Fruit fly (Drosophila melanogaster) whole organism, prepupa: ENCODE measurements around the gene Mur18B.

Source experiments
- Blimp-1 ChIP-seq: fragments of 200-800 bp; sonication (Bioruptor generic); optimal IDR thresholded peaks from 3 replicates; lab custom pipeline; 2017; ENCODE audit warnings: missing biosample characterization, missing genetic modification characterization, mild to moderate bottlenecking, moderate library complexity, missing genetic modification reagents
- CG31627 ChIP-seq: fragments of 200-800 bp; sonication (Bioruptor generic); optimal IDR thresholded peaks from 3 replicates; lab custom pipeline; 2016; ENCODE audit warnings: missing biosample characterization, missing genetic modification characterization
- CG3919 ChIP-seq: fragments of 200-800 bp; sonication (Bioruptor generic); optimal IDR thresholded peaks from 3 replicates; lab custom pipeline; 2016; ENCODE audit warnings: missing biosample characterization, missing genetic modification characterization
- CG6276 ChIP-seq: fragments of 200-800 bp; sonication (Bioruptor generic); optimal IDR thresholded peaks from 2 replicates; lab custom pipeline; 2017; ENCODE audit warnings: missing biosample characterization, mild to moderate bottlenecking, missing genetic modification characterization
- CG6854 ChIP-seq: fragments of 200-800 bp; sonication (Bioruptor generic); optimal IDR thresholded peaks from 2 replicates; lab custom pipeline; 2017; ENCODE audit warnings: missing biosample characterization, mild to moderate bottlenecking, missing genetic modification characterization
- Eip78C ChIP-seq: fragments of 200-800 bp; sonication (Bioruptor generic); peaks from one replicate; lab custom pipeline; 2016; ENCODE audit warnings: missing biosample characterization, missing genetic modification characterization
- Lpt ChIP-seq: fragments of 200-800 bp; sonication (Bioruptor generic); optimal IDR thresholded peaks from 3 replicates; lab custom pipeline; 2016; ENCODE audit warnings: missing biosample characterization, missing genetic modification characterization
- OdsH ChIP-seq: fragments of 200-800 bp; sonication (Bioruptor generic); optimal IDR thresholded peaks from 3 replicates; lab custom pipeline; 2016; ENCODE audit warnings: missing biosample characterization, missing genetic modification characterization

dm6 chrX:19163446-19163845 lies 49.6 kb upstream of the Mur18B start:
- TF ChIP-seq CG31627 (no peak), OdsH (GFP tag; lab: Kevin White, UChicago) (no peak), CG6854 (GFP tag; lab: Kevin White, UChicago) (no peak), CG3919 (no peak), Blimp-1 (peak; percentile 17), Lpt (GFP tag; lab: Kevin White, UChicago) (no peak), Eip78C (GFP tag; lab: Kevin White, UChicago) (no peak), CG6276 (GFP tag; lab: Kevin White, UChicago) (no peak)
